Worm (Caenorhabditis elegans): ENCODE measurements around the gene madd-2.

ce11 chrV:1277926-1278325 lies 42.7 kb upstream of the madd-2 start:
- TF ChIP-seq skn-1 (tag; optimal IDR thresholded peaks at IDR 0.05) (no peak), zag-1 (tag; optimal IDR thresholded peaks at IDR 0.05) (no peak), ZK546.5 (tag; optimal IDR thresholded peaks at IDR 0.05) (no peak), nhr-10 (tag; optimal IDR thresholded peaks at IDR 0.05) (no peak), nhr-12 (tag; optimal IDR thresholded peaks at IDR 0.05) (no peak), fos-1 (tag; optimal IDR thresholded peaks at IDR 0.05) (no peak), lin-39 (tag; optimal IDR thresholded peaks at IDR 0.05) (no peak), nhr-6 (tag; optimal IDR thresholded peaks at IDR 0.05) (no peak), ztf-11 (tag; optimal IDR thresholded peaks at IDR 0.05) (no peak), elt-1 (tag; optimal IDR thresholded peaks at IDR 0.05) (no peak), unc-62 (GFP tag; optimal IDR thresholded peaks at IDR 0.05) (no peak), ceh-16 (tag; optimal IDR thresholded peaks at IDR 0.05) (no peak)

Data from whole organism, L2 larva.